Worm (Caenorhabditis elegans): ENCODE results near the gene C49H3.16.

C49H3.16 gene

ce11 chrIV:7933733-7934132, 13.5 kb downstream of the C49H3.16 start, which contains the start of gene bbs-2:
Gene bbs-2 (plus strand): TSS chrIV:7934033.
- no peak for TF ChIP-seq nfya-1 (tag; optimal IDR thresholded peaks at IDR 0.05)
- TF ChIP-seq tbx-7 (tag; optimal IDR thresholded peaks at IDR 0.05): no peak
- TF ChIP-seq dve-1 (tag; optimal IDR thresholded peaks at IDR 0.05): no peak
- TF ChIP-seq unc-86 (tag; optimal IDR thresholded peaks at IDR 0.05): no peak
- TF ChIP-seq ceh-34 (tag; optimal IDR thresholded peaks at IDR 0.05): no peak
- no peak for TF ChIP-seq ceh-30 (tag; optimal IDR thresholded peaks at IDR 0.05)
- no peak for TF ChIP-seq rnt-1 (tag; optimal IDR thresholded peaks at IDR 0.05)
- no peak for TF ChIP-seq hlh-8 (tag; optimal IDR thresholded peaks at IDR 0.05)
- no peak for TF ChIP-seq hlh-15 (tag; optimal IDR thresholded peaks at IDR 0.05)
- no peak for TF ChIP-seq ceh-18 (tag; optimal IDR thresholded peaks at IDR 0.05)
- TF ChIP-seq hlh-6 (tag; optimal IDR thresholded peaks at IDR 0.05): no peak

- TF ChIP-seq unc-3 (GFP tag; conservative IDR thresholded peaks at IDR 0.05) (no peak), unc-3 (tag; optimal IDR thresholded peaks at IDR 0.05) (no peak), K09A11.1 (tag; optimal IDR thresholded peaks at IDR 0.05; ENCODE audit: insufficient read depth) (no peak), hlh-13 (GFP tag; optimal IDR thresholded peaks at IDR 0.05) (no peak), pat-9 (tag; optimal IDR thresholded peaks at IDR 0.05) (no peak), elt-2 (tag; optimal IDR thresholded peaks at IDR 0.05) (no peak), ceh-18 (tag; optimal IDR thresholded peaks at IDR 0.05) (no peak), ama-1 (optimal IDR thresholded peaks at IDR 0.05) (no peak), dve-1 (tag; optimal IDR thresholded peaks at IDR 0.05) (no peak), tbx-7 (tag; optimal IDR thresholded peaks at IDR 0.05) (no peak), hlh-30 (tag; optimal IDR thresholded peaks at IDR 0.05; ENCODE audit: insufficient read depth) (no peak), sdc-2 (tag; optimal IDR thresholded peaks at IDR 0.05) (no peak), ceh-45 (GFP tag; IDR thresholded peaks at IDR 0.05) (no peak), elt-4 (tag; optimal IDR thresholded peaks at IDR 0.05) (no peak), hlh-15 (tag; optimal IDR thresholded peaks at IDR 0.05) (no peak)
Measured at ce11 chrIV:7938834-7939233, 18.6 kb downstream of the C49H3.16 start, which contains the start of gene F20D12.7. Gene F20D12.7 (minus strand): TSS chrIV:7938934.

- no peak for TF ChIP-seq odd-2 (tag; optimal IDR thresholded peaks at IDR 0.05)
- no peak for TF ChIP-seq fkh-10 (GFP tag; optimal IDR thresholded peaks at IDR 0.05)
- no peak for TF ChIP-seq Y22D7AL.16 (tag; optimal IDR thresholded peaks at IDR 0.05)
- TF ChIP-seq T23F11.4 (GFP tag; optimal IDR thresholded peaks at IDR 0.05): no peak
- no peak for TF ChIP-seq hlh-30 (tag; optimal IDR thresholded peaks at IDR 0.05; ENCODE audit: insufficient read depth)
Measured at ce11 chrIV:7940919-7941318, 20.7 kb downstream of the C49H3.16 start, which contains the start of gene exc-9. Gene exc-9 (minus strand): TSS chrIV:7941019.

ce11 chrIV:7943272-7943671, 23.0 kb downstream of the C49H3.16 start:
- TF ChIP-seq dmd-4 (tag; optimal IDR thresholded peaks at IDR 0.05; ENCODE audit: borderline replicate concordance) (no peak), ceh-34 (tag; optimal IDR thresholded peaks at IDR 0.05) (peak; percentile 27)

- no peak for TF ChIP-seq lim-6 (tag; optimal IDR thresholded peaks at IDR 0.05)
- TF ChIP-seq K09A11.1 (tag; optimal IDR thresholded peaks at IDR 0.05; ENCODE audit: insufficient read depth): no peak
- no peak for TF ChIP-seq hlh-30 (tag; optimal IDR thresholded peaks at IDR 0.05; ENCODE audit: insufficient read depth)
- no peak for TF ChIP-seq dve-1 (tag; optimal IDR thresholded peaks at IDR 0.05)
- no peak for TF ChIP-seq fkh-10 (GFP tag; optimal IDR thresholded peaks at IDR 0.05)
- no peak for TF ChIP-seq sox-2 (GFP tag; IDR thresholded peaks at IDR 0.05)
- TF ChIP-seq pqm-1 (tag; optimal IDR thresholded peaks at IDR 0.05): no peak
- TF ChIP-seq che-1 (tag; optimal IDR thresholded peaks at IDR 0.05): no peak
- TF ChIP-seq ceh-19 (GFP tag; optimal IDR thresholded peaks at IDR 0.05): no peak
- no peak for TF ChIP-seq odd-2 (tag; optimal IDR thresholded peaks at IDR 0.05)
- TF ChIP-seq ama-1 (optimal IDR thresholded peaks at IDR 0.05): no peak
- TF ChIP-seq ceh-2 (tag; optimal IDR thresholded peaks at IDR 0.05): no peak
- TF ChIP-seq ahr-1 (tag; optimal IDR thresholded peaks at IDR 0.05): no peak
- TF ChIP-seq pat-9 (tag; optimal IDR thresholded peaks at IDR 0.05): no peak
- no peak for TF ChIP-seq zip-5 (tag; optimal IDR thresholded peaks at IDR 0.05)
- no peak for TF ChIP-seq rnt-1 (tag; optimal IDR thresholded peaks at IDR 0.05)
- TF ChIP-seq npax-4 (tag; optimal IDR thresholded peaks at IDR 0.05): no peak
Measured at ce11 chrIV:7946457-7946856, 26.2 kb downstream of the C49H3.16 start, which contains the start of gene czw-1. Gene czw-1 (minus strand): TSS chrIV:7946825.

Data from whole organism, late embryonic.